Worm (Caenorhabditis elegans) whole organism, mixed stage, embryonic: ENCODE data around the gene F26G1.11.

ENCODE experiments used
- mep-1 ChIP-seq: fragments of 150-350 bp; optimal IDR thresholded peaks from 2 replicates; lab custom pipeline; 2017; ENCODE audit warnings: missing biosample characterization, missing genetic modification reagents, missing genetic modification characterization, inconsistent platforms
- pha-4 ChIP-seq: fragments of 150-350 bp; optimal IDR thresholded peaks from 2 replicates; lab custom pipeline; 2018; ENCODE audit warnings: missing biosample characterization, missing genetic modification reagents, missing genetic modification characterization
- ztf-11 ChIP-seq: fragments of 150-350 bp; optimal IDR thresholded peaks from 2 replicates; lab custom pipeline; 2014; ENCODE audit warnings: missing biosample characterization, missing genetic modification characterization

DNA sequence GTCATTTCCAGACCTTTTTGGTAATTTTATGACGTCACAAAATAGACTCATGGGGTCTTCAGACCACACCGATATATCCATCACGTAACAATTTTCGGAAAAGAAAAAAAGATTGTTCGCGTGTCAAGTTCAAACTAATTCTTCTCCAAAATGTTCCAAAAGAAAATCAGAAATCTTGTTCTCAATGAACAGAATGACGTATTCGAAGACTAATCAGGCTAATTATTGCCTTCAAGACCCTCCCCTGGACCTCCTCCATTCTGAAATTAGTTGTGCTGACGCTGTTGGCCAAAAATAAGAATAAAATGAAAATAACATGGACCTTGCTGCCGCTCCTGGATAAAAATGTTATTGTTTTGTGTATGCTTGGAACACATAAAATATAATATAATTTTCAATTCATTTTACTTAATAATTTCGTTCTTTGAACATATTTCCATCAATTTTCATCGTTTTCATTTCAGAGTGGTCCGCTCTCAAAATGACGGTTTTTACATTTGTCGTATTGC lies 13.0 kb downstream of the F26G1.11 start, which contains the start of gene F26G1.15:
- TF ChIP-seq ztf-11 (tag; lab: Kevin White, UChicago) = no peak
- TF ChIP-seq pha-4 = no peak
- no peak for TF ChIP-seq mep-1 (tag; lab: Kevin White, UChicago)
